Worm (Caenorhabditis elegans): ENCODE data around the gene T01B7.5.

- TF ChIP-seq flt-1 (GFP tag; IDR thresholded peaks at IDR 0.05) (no peak), med-1 (GFP tag; optimal IDR thresholded peaks at IDR 0.05; ENCODE audit: insufficient read depth) (no peak), T22C8.4 (GFP tag; IDR thresholded peaks at IDR 0.05) (no peak), klf-2 (GFP tag; conservative IDR thresholded peaks at IDR 0.05) (no peak), ztf-29 (GFP tag; IDR thresholded peaks at IDR 0.05) (no peak), ztf-23 (GFP tag; IDR thresholded peaks at IDR 0.05) (0 out of 2 replicates have a peak, but pooled peaks have one; percentile 40), cog-1 (tag; optimal IDR thresholded peaks at IDR 0.05) (no peak), ref-1 (GFP tag; conservative IDR thresholded peaks at IDR 0.05) (no peak)
Observed at ce11 chrII:8769375-8769774, 52.7 kb downstream of the T01B7.5 start.
